Worm (Caenorhabditis elegans) whole organism, midembryonic: ENCODE measurements around the gene lipl-3.

Experiments
- T22C8.4 ChIP-seq: fragments of 200-800 bp; sonication (Bioruptor generic); IDR thresholded peaks from 2 replicates; pipeline ENCODE4 v1.3.6; 2022; ENCODE audit warnings: missing genetic modification characterization, missing compliant biosample characterization
- cog-1 ChIP-seq: sonication (generic microtip); optimal IDR thresholded peaks from 2 replicates; lab custom pipeline; 2016; ENCODE audit warnings: missing genetic modification characterization, missing compliant biosample characterization
- flt-1 ChIP-seq: fragments of 200-800 bp; sonication (Bioruptor generic); IDR thresholded peaks from 2 replicates; pipeline ENCODE4 v1.3.6; 2022; ENCODE audit warnings: missing genetic modification characterization, missing compliant biosample characterization
- klf-2 ChIP-seq: fragments of 200-800 bp; sonication (Bioruptor generic); conservative IDR thresholded peaks from 2 replicates; pipeline ENCODE4 v1.3.6; 2022; ENCODE audit warnings: missing genetic modification reagents, missing genetic modification characterization, missing compliant biosample characterization
- med-1 ChIP-seq: sonication (generic microtip); optimal IDR thresholded peaks from 2 replicates; lab custom pipeline; 2017; ENCODE audit warnings: missing genetic modification characterization, mild to moderate bottlenecking, missing compliant biosample characterization, antibody characterized with exemption, missing genetic modification reagents; ENCODE audit not compliant: insufficient read depth
- ref-1 ChIP-seq: fragments of 200-800 bp; sonication (Bioruptor generic); conservative IDR thresholded peaks from 2 replicates; pipeline ENCODE4 v1.3.6; 2022; ENCODE audit warnings: missing genetic modification reagents, missing genetic modification characterization, missing compliant biosample characterization
- tab-1 ChIP-seq: fragments of 200-800 bp; sonication (Bioruptor generic); IDR thresholded peaks from 2 replicates; pipeline ENCODE4 v1.3.6; 2022; ENCODE audit warnings: missing genetic modification characterization, missing compliant biosample characterization
- ztf-23 ChIP-seq: fragments of 200-800 bp; sonication (Bioruptor generic); IDR thresholded peaks from 2 replicates; pipeline ENCODE4 v1.3.6; 2022; ENCODE audit warnings: missing genetic modification reagents, missing genetic modification characterization, missing compliant biosample characterization
- ztf-29 ChIP-seq: fragments of 200-800 bp; sonication (Bioruptor generic); IDR thresholded peaks from 2 replicates; pipeline ENCODE4 v1.3.6; 2022; ENCODE audit warnings: missing genetic modification reagents, missing genetic modification characterization, missing compliant biosample characterization

lipl-3 gene

ce11 chrV:524058-524457, at the start of gene lipl-3:
Gene lipl-3 (minus strand): TSS chrV:524218.
- no peak for TF ChIP-seq T22C8.4 (GFP tag; lab: Robert Waterston, UW)

ce11 chrV:568105-568504, 44.1 kb upstream of the lipl-3 start, which contains the start of gene sri-72:
Gene sri-72 (minus strand): TSS chrV:568205.
- TF ChIP-seq med-1 (GFP tag; lab: Kevin White, UChicago) (no peak), ztf-29 (GFP tag; lab: Robert Waterston, UW) (no peak), ref-1 (GFP tag; lab: Robert Waterston, UW) (no peak), cog-1 (tag; lab: Kevin White, UChicago) (no peak), klf-2 (GFP tag; lab: Robert Waterston, UW) (no peak)

- TF ChIP-seq T22C8.4 (GFP tag; lab: Robert Waterston, UW) (no peak), flt-1 (GFP tag; lab: Robert Waterston, UW) (no peak), ztf-23 (GFP tag; lab: Robert Waterston, UW) (no peak), ztf-29 (GFP tag; lab: Robert Waterston, UW) (no peak), med-1 (GFP tag; lab: Kevin White, UChicago) (no peak), klf-2 (GFP tag; lab: Robert Waterston, UW) (no peak)
Observed at ce11 chrV:565984-566383, 42.0 kb upstream of the lipl-3 start, which contains the start of gene sri-73. Gene sri-73 (minus strand): TSS chrV:566084.

- TF ChIP-seq cog-1 (tag; lab: Kevin White, UChicago), result no peak
Observed at ce11 chrV:562834-563233, 38.8 kb upstream of the lipl-3 start, which contains the start of gene C14C6.2. Gene C14C6.2 (plus strand): TSS chrV:563134.

DNA sequence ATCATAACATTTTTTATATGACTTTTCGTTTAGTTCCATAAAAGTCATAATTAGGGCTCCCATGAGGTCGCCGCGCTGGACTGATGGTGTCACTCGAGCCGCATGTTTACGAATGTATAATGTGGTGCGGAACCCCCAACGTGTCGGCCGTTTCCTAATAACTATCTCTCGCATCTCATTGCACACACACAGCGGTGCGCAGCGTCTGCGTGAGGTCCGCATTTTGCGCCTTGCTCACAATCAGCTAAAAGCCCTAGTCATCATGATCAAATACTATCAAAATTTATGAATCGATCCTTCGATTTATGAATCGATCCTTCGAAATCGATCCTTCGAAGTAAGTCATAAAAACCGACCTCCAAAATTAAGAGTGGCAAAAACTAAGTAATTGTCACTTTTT, 35.9 kb upstream of the lipl-3 start, which contains the start of gene srx-7:
TSS of gene srx-7 (plus strand) at position 256 of the 400 bp plus-strand sequence.
- TF ChIP-seq med-1 (GFP tag; lab: Kevin White, UChicago) (no peak), ztf-23 (GFP tag; lab: Robert Waterston, UW) (no peak), klf-2 (GFP tag; lab: Robert Waterston, UW) (no peak), ref-1 (GFP tag; lab: Robert Waterston, UW) (no peak), tab-1 (GFP tag; lab: Robert Waterston, UW) (no peak), flt-1 (GFP tag; lab: Robert Waterston, UW) (no peak), T22C8.4 (GFP tag; lab: Robert Waterston, UW) (no peak)

- TF ChIP-seq cog-1 (tag; lab: Kevin White, UChicago) (no peak), flt-1 (GFP tag; lab: Robert Waterston, UW) (no peak), T22C8.4 (GFP tag; lab: Robert Waterston, UW) (no peak), med-1 (GFP tag; lab: Kevin White, UChicago) (no peak), ztf-29 (GFP tag; lab: Robert Waterston, UW) (no peak), tab-1 (GFP tag; lab: Robert Waterston, UW) (no peak), ref-1 (GFP tag; lab: Robert Waterston, UW) (no peak), ztf-23 (GFP tag; lab: Robert Waterston, UW) (no peak), klf-2 (GFP tag; lab: Robert Waterston, UW) (no peak)
Observed at ce11 chrV:556055-556454, 32.0 kb upstream of the lipl-3 start, which contains the start of gene srx-8. Gene srx-8 (minus strand): TSS chrV:556155.

DNA sequence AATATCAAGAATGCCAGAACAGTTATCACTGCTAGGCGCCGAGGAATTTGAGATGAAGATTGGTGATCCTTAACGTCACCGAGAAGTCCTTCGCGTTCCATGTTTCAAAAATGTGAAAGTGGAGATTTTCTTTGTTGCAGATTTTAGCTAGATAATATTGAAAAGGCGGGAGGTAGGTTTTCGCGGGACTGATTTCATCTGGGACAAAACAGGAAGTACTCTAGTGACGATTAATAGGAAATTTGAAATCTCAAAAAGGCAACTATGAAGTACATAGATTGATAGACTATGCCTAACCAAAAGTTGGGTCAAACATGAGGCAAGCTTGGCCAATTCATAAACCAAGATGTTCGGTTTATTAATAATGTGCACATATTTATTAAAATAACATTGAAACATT, 29.0 kb upstream of the lipl-3 start, which contains the start of gene C14C6.8:
TSS of gene C14C6.8 (minus strand) at position 101 of the 400 bp plus-strand sequence.
- TF ChIP-seq ref-1 (GFP tag; lab: Robert Waterston, UW) (no peak), T22C8.4 (GFP tag; lab: Robert Waterston, UW) (no peak), klf-2 (GFP tag; lab: Robert Waterston, UW) (no peak), tab-1 (GFP tag; lab: Robert Waterston, UW) (no peak), flt-1 (GFP tag; lab: Robert Waterston, UW) (no peak), cog-1 (tag; lab: Kevin White, UChicago) (no peak), ztf-29 (GFP tag; lab: Robert Waterston, UW) (no peak), ztf-23 (GFP tag; lab: Robert Waterston, UW) (no peak), med-1 (GFP tag; lab: Kevin White, UChicago) (no peak)

- no peak for TF ChIP-seq cog-1 (tag; lab: Kevin White, UChicago)
- no peak for TF ChIP-seq med-1 (GFP tag; lab: Kevin White, UChicago)
- TF ChIP-seq ztf-29 (GFP tag; lab: Robert Waterston, UW), result no peak
- TF ChIP-seq flt-1 (GFP tag; lab: Robert Waterston, UW), result no peak
- TF ChIP-seq klf-2 (GFP tag; lab: Robert Waterston, UW), result no peak
- no peak for TF ChIP-seq T22C8.4 (GFP tag; lab: Robert Waterston, UW)
- TF ChIP-seq ref-1 (GFP tag; lab: Robert Waterston, UW), result no peak
- TF ChIP-seq ztf-23 (GFP tag; lab: Robert Waterston, UW), result no peak
- no peak for TF ChIP-seq tab-1 (GFP tag; lab: Robert Waterston, UW)
Observed at ce11 chrV:552406-552805, 28.4 kb upstream of the lipl-3 start.

ce11 chrV:547980-548379, 24.0 kb upstream of the lipl-3 start, which contains the start of gene C14C6.6:
Gene C14C6.6 (minus strand): TSS chrV:548080.
- TF ChIP-seq T22C8.4 (GFP tag; lab: Robert Waterston, UW) (no peak), ztf-29 (GFP tag; lab: Robert Waterston, UW) (no peak), flt-1 (GFP tag; lab: Robert Waterston, UW) (no peak), klf-2 (GFP tag; lab: Robert Waterston, UW) (no peak), ref-1 (GFP tag; lab: Robert Waterston, UW) (no peak), cog-1 (tag; lab: Kevin White, UChicago) (no peak), ztf-23 (GFP tag; lab: Robert Waterston, UW) (no peak), med-1 (GFP tag; lab: Kevin White, UChicago) (no peak), tab-1 (GFP tag; lab: Robert Waterston, UW) (no peak)
